Fruit fly (Drosophila melanogaster) whole organism, embryonic: ENCODE data around the gene Gclm.

Experiments used
- Antp ChIP-seq: fragments of 200-800 bp; sonication (Bioruptor generic); optimal IDR thresholded peaks from 3 replicates; lab custom pipeline; 2016; ENCODE audit warnings: missing biosample characterization, missing genetic modification characterization
- B-H2 ChIP-seq: fragments of 200-800 bp; sonication (Bioruptor generic); optimal IDR thresholded peaks from 2 replicates; lab custom pipeline; 2018; ENCODE audit warnings: missing biosample characterization, mild to moderate bottlenecking, missing genetic modification characterization
- Bgb ChIP-seq: fragments of 200-800 bp; sonication (Bioruptor generic); IDR thresholded peaks from 2 replicates; pipeline ENCODE4 v1.3.6; 2022; ENCODE audit warnings: missing biosample characterization, missing genetic modification characterization; ENCODE audit not compliant: partially characterized antibody
- C15 ChIP-seq: fragments of 200-800 bp; sonication (Bioruptor generic); IDR thresholded peaks from 3 replicates; pipeline ENCODE4 v1.3.6; 2022; ENCODE audit warnings: missing biosample characterization, missing genetic modification characterization
- CG11456 ChIP-seq: fragments of 200-800 bp; sonication (Bioruptor generic); IDR thresholded peaks from 3 replicates; pipeline ENCODE4 v1.3.6; 2022; ENCODE audit warnings: missing biosample characterization, missing genetic modification characterization
- CG11504 ChIP-seq: fragments of 200-800 bp; sonication (Bioruptor generic); optimal IDR thresholded peaks from 3 replicates; lab custom pipeline; 2019; ENCODE audit warnings: missing biosample characterization, mild to moderate bottlenecking, missing genetic modification characterization, moderate library complexity
- CG13775 ChIP-seq: fragments of 200-800 bp; sonication (Bioruptor generic); optimal IDR thresholded peaks from 3 replicates; lab custom pipeline; 2017; ENCODE audit warnings: missing biosample characterization, mild to moderate bottlenecking, missing genetic modification characterization
- CG15479 ChIP-seq: fragments of 200-800 bp; sonication (Bioruptor generic); optimal IDR thresholded peaks from 3 replicates; lab custom pipeline; 2019; ENCODE audit warnings: missing biosample characterization, mild to moderate bottlenecking, missing genetic modification characterization, moderate library complexity
- CG17385 ChIP-seq: fragments of 200-800 bp; sonication (Bioruptor generic); optimal IDR thresholded peaks from 3 replicates; lab custom pipeline; 2018; ENCODE audit warnings: missing biosample characterization, mild to moderate bottlenecking, missing genetic modification characterization
- CG17612 ChIP-seq: fragments of 200-800 bp; sonication (Bioruptor generic); IDR thresholded peaks from 2 replicates; pipeline ENCODE4 v1.3.6; 2022; ENCODE audit warnings: missing biosample characterization, missing genetic modification characterization
- CG18619 ChIP-seq: fragments of 200-800 bp; sonication (Bioruptor generic); optimal IDR thresholded peaks from 3 replicates; lab custom pipeline; 2017; ENCODE audit warnings: missing biosample characterization, mild to moderate bottlenecking, missing genetic modification characterization
- CG18764 ChIP-seq: fragments of 200-800 bp; sonication (Bioruptor generic); optimal IDR thresholded peaks from 3 replicates; lab custom pipeline; 2016; ENCODE audit warnings: missing biosample characterization, missing genetic modification characterization
- CG2199 ChIP-seq: fragments of 200-800 bp; sonication (Bioruptor generic); IDR thresholded peaks from 3 replicates; pipeline ENCODE4 v1.3.6; 2022; ENCODE audit warnings: missing biosample characterization, missing genetic modification characterization
- CG2889 ChIP-seq: fragments of 200-800 bp; sonication (Bioruptor generic); IDR thresholded peaks from 3 replicates; pipeline ENCODE4 v1.3.6; 2022; ENCODE audit warnings: missing biosample characterization, missing genetic modification characterization
- CG31365 ChIP-seq: fragments of 200-800 bp; sonication (Bioruptor generic); optimal IDR thresholded peaks from 2 replicates; lab custom pipeline; 2018; ENCODE audit warnings: missing biosample characterization, mild to moderate bottlenecking, missing genetic modification characterization
- CG32532 ChIP-seq: fragments of 200-800 bp; sonication (Bioruptor generic); IDR thresholded peaks from 2 replicates; pipeline ENCODE4 v1.3.6; 2022; ENCODE audit warnings: missing biosample characterization, missing genetic modification characterization
- CG5180 ChIP-seq: fragments of 200-800 bp; sonication (Bioruptor generic); optimal IDR thresholded peaks from 3 replicates; lab custom pipeline; 2017; ENCODE audit warnings: missing biosample characterization, missing genetic modification characterization, mild to moderate bottlenecking, moderate library complexity, missing genetic modification reagents
- CG6689 ChIP-seq: fragments of 200-800 bp; sonication (Bioruptor generic); IDR thresholded peaks from 2 replicates; pipeline ENCODE4 v1.3.6; 2022; ENCODE audit warnings: missing biosample characterization, missing genetic modification characterization
- CG8388 ChIP-seq: fragments of 200-800 bp; sonication (Bioruptor generic); optimal IDR thresholded peaks from 2 replicates; lab custom pipeline; 2019; ENCODE audit warnings: missing biosample characterization, mild to moderate bottlenecking, missing genetic modification characterization, moderate library complexity
- CG9797 ChIP-seq: fragments of 200-800 bp; sonication (Bioruptor generic); optimal IDR thresholded peaks from 3 replicates; lab custom pipeline; 2018; ENCODE audit warnings: missing biosample characterization, mild to moderate bottlenecking, missing genetic modification characterization
- Chrac-16 ChIP-seq: fragments of 200-800 bp; sonication (Bioruptor generic); optimal IDR thresholded peaks from 3 replicates; lab custom pipeline; 2016; ENCODE audit warnings: missing biosample characterization, missing genetic modification characterization
- Deaf1 ChIP-seq: fragments of 200-800 bp; optimal IDR thresholded peaks from 3 replicates; lab custom pipeline; 2019; ENCODE audit warnings: missing biosample characterization, mild to moderate bottlenecking, missing genetic modification characterization, moderate library complexity
- Ets97D ChIP-seq: fragments of 200-800 bp; sonication (Bioruptor generic); optimal IDR thresholded peaks from 3 replicates; lab custom pipeline; 2016; ENCODE audit warnings: missing biosample characterization, missing genetic modification characterization
- Fer1 ChIP-seq: fragments of 200-800 bp; sonication (Bioruptor generic); optimal IDR thresholded peaks from 2 replicates; lab custom pipeline; 2017; ENCODE audit warnings: missing biosample characterization, mild to moderate bottlenecking, missing genetic modification characterization
- HLH4C ChIP-seq: fragments of 200-800 bp; sonication (Bioruptor generic); IDR thresholded peaks from 3 replicates; pipeline ENCODE4 v1.3.6; 2022; ENCODE audit warnings: missing biosample characterization, missing genetic modification characterization; ENCODE audit not compliant: partially characterized antibody
- HLH54F ChIP-seq: fragments of 200-800 bp; sonication (Bioruptor generic); optimal IDR thresholded peaks from 3 replicates; lab custom pipeline; 2016; ENCODE audit warnings: missing biosample characterization, missing genetic modification characterization
- HLHmδ ChIP-seq: fragments of 200-800 bp; sonication (Bioruptor generic); optimal IDR thresholded peaks from 2 replicates; lab custom pipeline; 2018; ENCODE audit warnings: missing biosample characterization, mild to moderate bottlenecking, missing genetic modification characterization, moderate library complexity
- Med ChIP-seq: fragments of 200-800 bp; sonication (Bioruptor generic); peaks from one replicate; lab custom pipeline; 2016; ENCODE audit warnings: missing biosample characterization, missing genetic modification characterization, mild to moderate bottlenecking, inconsistent platforms, moderate library complexity
- Mes4 ChIP-seq: fragments of 200-800 bp; sonication (Bioruptor generic); optimal IDR thresholded peaks from 2 replicates; lab custom pipeline; 2016; ENCODE audit warnings: missing biosample characterization, missing genetic modification characterization
- Oli ChIP-seq: fragments of 200-800 bp; sonication (Bioruptor generic); optimal IDR thresholded peaks from 2 replicates; lab custom pipeline; 2018; ENCODE audit warnings: missing biosample characterization, mild to moderate bottlenecking, missing genetic modification characterization, moderate library complexity
- Rfx ChIP-seq: fragments of 200-800 bp; sonication (Bioruptor generic); IDR thresholded peaks from 2 replicates; pipeline ENCODE4 v1.3.6; 2022; ENCODE audit warnings: missing biosample characterization, missing genetic modification characterization
- da ChIP-seq: fragments of 200-800 bp; sonication (Bioruptor generic); optimal IDR thresholded peaks from 2 replicates; lab custom pipeline; 2016; ENCODE audit warnings: missing biosample characterization, missing genetic modification characterization
- dati ChIP-seq: fragments of 200-800 bp; sonication (Bioruptor generic); IDR thresholded peaks from 2 replicates; pipeline ENCODE4 v1.3.6; 2022; ENCODE audit warnings: missing biosample characterization, missing genetic modification characterization
- dimm ChIP-seq: fragments of 200-800 bp; sonication (Bioruptor generic); IDR thresholded peaks from 2 replicates; pipeline ENCODE4 v1.3.6; 2022; ENCODE audit warnings: missing biosample characterization, missing genetic modification characterization
- ems ChIP-seq: fragments of 200-800 bp; sonication (Bioruptor generic); optimal IDR thresholded peaks from 3 replicates; lab custom pipeline; 2016; ENCODE audit warnings: missing biosample characterization, missing genetic modification characterization
- en ChIP-seq: fragments of 200-800 bp; sonication (Bioruptor generic); optimal IDR thresholded peaks from 2 replicates; lab custom pipeline; 2016; ENCODE audit warnings: missing biosample characterization, missing genetic modification characterization
- ewg ChIP-seq: fragments of 200-800 bp; sonication (Bioruptor generic); optimal IDR thresholded peaks from 3 replicates; lab custom pipeline; 2017; ENCODE audit warnings: mild to moderate bottlenecking, missing biosample characterization, missing genetic modification reagents, missing genetic modification characterization
- fd3F ChIP-seq: fragments of 200-800 bp; sonication (Bioruptor generic); optimal IDR thresholded peaks from 2 replicates; lab custom pipeline; 2018; ENCODE audit warnings: missing biosample characterization, mild to moderate bottlenecking, missing genetic modification characterization, moderate library complexity
- gem ChIP-seq: fragments of 200-800 bp; sonication (Bioruptor generic); optimal IDR thresholded peaks from 2 replicates; lab custom pipeline; 2019; ENCODE audit warnings: missing biosample characterization, mild to moderate bottlenecking, missing genetic modification characterization, moderate library complexity
- gro ChIP-seq: fragments of 200-800 bp; sonication (Bioruptor generic); optimal IDR thresholded peaks from 2 replicates; lab custom pipeline; 2016; ENCODE audit warnings: missing biosample characterization, missing genetic modification characterization
- h ChIP-seq: fragments of >200 bp; optimal IDR thresholded peaks from 2 replicates; lab custom pipeline; 2017
- oc ChIP-seq: fragments of 200-800 bp; sonication (Bioruptor generic); optimal IDR thresholded peaks from 2 replicates; lab custom pipeline; 2018; ENCODE audit warnings: missing biosample characterization, mild to moderate bottlenecking, missing genetic modification characterization, moderate library complexity
- org-1 ChIP-seq: fragments of 200-800 bp; sonication (Bioruptor generic); optimal IDR thresholded peaks from 2 replicates; lab custom pipeline; 2017; ENCODE audit warnings: missing biosample characterization, missing genetic modification characterization
- otp ChIP-seq: fragments of 200-800 bp; sonication (Bioruptor generic); IDR thresholded peaks from 3 replicates; pipeline ENCODE4, ENCODE4 v1.3.6; 2022; ENCODE audit warnings: missing biosample characterization, missing genetic modification characterization
- peb ChIP-seq: fragments of 200-800 bp; sonication (Bioruptor generic); IDR thresholded peaks from 2 replicates; pipeline ENCODE4 v1.3.6; 2022; ENCODE audit warnings: missing biosample characterization, missing genetic modification characterization
- ranshi ChIP-seq: fragments of 200-800 bp; sonication (Bioruptor generic); IDR thresholded peaks from 2 replicates; pipeline ENCODE4 v1.3.6; 2022; ENCODE audit warnings: missing biosample characterization, missing genetic modification characterization
- slbo ChIP-seq: fragments of 200-800 bp; sonication (Bioruptor generic); IDR thresholded peaks from 2 replicates; pipeline ENCODE4 v1.3.6; 2022; ENCODE audit warnings: missing biosample characterization, missing genetic modification characterization
- slp2 ChIP-seq: fragments of 200-800 bp; sonication (Bioruptor generic); optimal IDR thresholded peaks from 2 replicates; lab custom pipeline; 2016; ENCODE audit warnings: missing biosample characterization, missing genetic modification characterization
- tin ChIP-seq: fragments of 200-800 bp; sonication (Bioruptor generic); optimal IDR thresholded peaks from 3 replicates; lab custom pipeline; 2016; ENCODE audit warnings: missing biosample characterization, missing genetic modification characterization
- tio ChIP-seq: fragments of 200-800 bp; sonication (Bioruptor generic); optimal IDR thresholded peaks from 2 replicates; lab custom pipeline; 2017; ENCODE audit warnings: missing biosample characterization, missing genetic modification characterization, inconsistent platforms
- trem ChIP-seq: fragments of 200-800 bp; optimal IDR thresholded peaks from 3 replicates; lab custom pipeline; 2019; ENCODE audit warnings: missing biosample characterization, mild to moderate bottlenecking, missing genetic modification characterization, moderate library complexity
- ttk ChIP-seq: fragments of 200-800 bp; sonication (Bioruptor generic); IDR thresholded peaks from 2 replicates; pipeline ENCODE4 v2.1.2; 2022; ENCODE audit warnings: missing biosample characterization, missing genetic modification characterization

Gene Gclm

DNA sequence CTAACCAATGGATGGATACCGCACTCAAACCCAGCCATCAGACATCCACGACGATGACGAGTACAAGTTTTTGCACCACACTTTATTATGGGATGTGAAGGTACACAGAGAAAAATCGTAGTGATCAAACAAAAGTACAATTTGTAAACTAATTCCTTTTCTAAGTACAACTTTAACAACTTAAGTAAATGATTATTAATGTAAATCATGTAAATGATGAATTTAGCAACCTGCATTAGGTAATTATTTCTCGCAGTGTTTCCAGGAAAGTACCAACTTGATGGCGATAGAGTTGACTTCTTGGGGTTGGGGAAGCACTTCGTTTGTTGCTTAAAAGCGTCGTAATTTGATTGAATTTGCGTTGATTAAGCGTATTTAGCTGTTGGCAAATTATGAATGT is 23.2 kb downstream of the Gclm start (continued):
- peak; percentile 57 for TF ChIP-seq CG18619 (GFP tag; lab: Kevin White, UChicago)
- TF ChIP-seq CG2199 (GFP tag; lab: Robert Waterston, UW): no peak
- no peak for TF ChIP-seq HLHmδ (GFP tag; lab: Kevin White, UChicago)
- no peak for TF ChIP-seq da
- peak; percentile 46 for TF ChIP-seq HLH54F
- peak; percentile 77 for TF ChIP-seq Fer1
- TF ChIP-seq dati: no peak
- peak; percentile 58 for TF ChIP-seq org-1 (GFP tag; lab: Kevin White, UChicago)
- peak; percentile 79 for TF ChIP-seq otp
- TF ChIP-seq en (GFP tag; lab: Kevin White, UChicago): peak; percentile 7
- peak; percentile 40; the same call in 1 of the 2 replicates for TF ChIP-seq ttk (GFP tag; lab: Robert Waterston, UW)
- TF ChIP-seq h (lab: Kevin White, UChicago): no peak
- peak; percentile 28 for TF ChIP-seq Mes4
- TF ChIP-seq Oli (tag; lab: Kevin White, UChicago): peak; percentile 73
- peak; percentile 85 for TF ChIP-seq gem (tag; lab: Kevin White, UChicago)
- TF ChIP-seq Antp (GFP tag; lab: Kevin White, UChicago): no peak
- TF ChIP-seq CG5180: peak; percentile 35
- TF ChIP-seq tio (GFP tag; lab: Kevin White, UChicago): peak; percentile 57
- no peak for TF ChIP-seq gro (GFP tag; lab: Kevin White, UChicago)
- TF ChIP-seq ewg: peak; percentile 30
- no peak for TF ChIP-seq CG31365 (tag; lab: Kevin White, UChicago)
- no peak for TF ChIP-seq peb
- peak; percentile 55; the same call in 1 of the 2 replicates for TF ChIP-seq ranshi
- TF ChIP-seq HLH4C: no peak
- peak; percentile 54; the same call in 1 of the 2 replicates for TF ChIP-seq CG6689 (GFP tag; lab: Robert Waterston, UW)
- TF ChIP-seq ems: peak; percentile 22
- peak; percentile 56 for TF ChIP-seq oc (tag; lab: Kevin White, UChicago)
- peak; percentile 62 for TF ChIP-seq CG17385 (GFP tag; lab: Kevin White, UChicago)
- TF ChIP-seq CG11504 (tag; lab: Kevin White, UChicago): peak; percentile 81
- TF ChIP-seq slbo (GFP tag; lab: Robert Waterston, UW): peak; percentile 92
- no peak for TF ChIP-seq Bgb (GFP tag; lab: Robert Waterston, UW)
- peak; percentile 59 for TF ChIP-seq Rfx (GFP tag; lab: Robert Waterston, UW)
- peak; percentile 80; the same call in 2 of the 3 replicates for TF ChIP-seq CG2889 (GFP tag; lab: Robert Waterston, UW)
- TF ChIP-seq Med (GFP tag; lab: Kevin White, UChicago): peak; percentile 89
- TF ChIP-seq CG13775 (GFP tag; lab: Kevin White, UChicago): peak; percentile 53
- no peak for TF ChIP-seq Ets97D (GFP tag; lab: Kevin White, UChicago)
- no peak for TF ChIP-seq C15 (GFP tag; lab: Robert Waterston, UW)
- peak; percentile 35 for TF ChIP-seq Deaf1
- peak; percentile 64 for TF ChIP-seq fd3F (GFP tag; lab: Kevin White, UChicago)
- TF ChIP-seq trem (tag; lab: Kevin White, UChicago): peak; percentile 14
- peak; percentile 63 for TF ChIP-seq CG8388 (GFP tag; lab: Kevin White, UChicago)
- no peak for TF ChIP-seq B-H2
- peak; percentile 36 for TF ChIP-seq CG18764 (GFP tag; lab: Kevin White, UChicago)
- TF ChIP-seq dimm (GFP tag; lab: Robert Waterston, UW): peak; percentile 51
- TF ChIP-seq CG9797: no peak
- TF ChIP-seq CG32532 (GFP tag; lab: Robert Waterston, UW): peak; percentile 60; the same call in 1 of the 2 replicates
- TF ChIP-seq CG11456: 0 out of 3 replicates have a peak, but pooled peaks have one; percentile 11
- TF ChIP-seq CG15479 (GFP tag; lab: Kevin White, UChicago): no peak
- peak; percentile 68 for TF ChIP-seq Chrac-16 (GFP tag; lab: Kevin White, UChicago)
- TF ChIP-seq slp2 (GFP tag; lab: Kevin White, UChicago): peak; percentile 20
- TF ChIP-seq tin: peak; percentile 44
- no peak for TF ChIP-seq CG17612 (GFP tag; lab: Robert Waterston, UW)
